Worm (Caenorhabditis elegans) whole organism, young adult: ENCODE measurements around the gene W09G10.9.
A peak's percentile ranks its signal among the peaks of the same experiment; 100 is the strongest.

ENCODE experiments used
- B0336.3 ChIP-seq: fragments of 200-800 bp; sonication (Bioruptor generic); IDR thresholded peaks from 2 replicates; pipeline ENCODE4 v1.3.6; 2022; ENCODE audit warnings: missing genetic modification characterization, missing compliant biosample characterization
- C06A6.2 ChIP-seq: fragments of 200-800 bp; sonication (Bioruptor generic); conservative IDR thresholded peaks from 2 replicates; pipeline ENCODE4 v1.3.6; 2022; ENCODE audit warnings: missing genetic modification characterization, missing compliant biosample characterization
- D2030.7 ChIP-seq: fragments of 200-800 bp; sonication (Bioruptor generic); IDR thresholded peaks from 2 replicates; pipeline ENCODE4 v1.3.6; 2022; ENCODE audit warnings: missing genetic modification reagents, missing genetic modification characterization, missing compliant biosample characterization
- F33H1.4 ChIP-seq: fragments of 200-800 bp; sonication (Bioruptor generic); IDR thresholded peaks from 2 replicates; pipeline ENCODE4 v1.3.6; 2022; ENCODE audit warnings: missing genetic modification reagents, missing genetic modification characterization, missing compliant biosample characterization
- F39B2.1 ChIP-seq: fragments of 200-800 bp; sonication (Bioruptor generic); IDR thresholded peaks from 2 replicates; pipeline ENCODE4 v1.3.6; 2022; ENCODE audit warnings: missing genetic modification reagents, missing genetic modification characterization, missing compliant biosample characterization
- F57C9.4 ChIP-seq: sonication (generic microtip); optimal IDR thresholded peaks from 2 replicates; lab custom pipeline; 2017; ENCODE audit warnings: mild to moderate bottlenecking, missing genetic modification characterization, missing compliant biosample characterization
- ama-1 ChIP-seq, 3 experiments: fragments of 150-350 bp in 1 of 3; sonication (generic microtip) in 2 of 3; optimal IDR thresholded peaks; 2 replicates each; lab custom pipeline; 2014 to 2018; ENCODE audit warnings: missing biosample characterization in 2 of 3, missing genetic modification characterization in 2 of 3, missing genetic modification reagents in 2 of 3
- bed-1 ChIP-seq: fragments of 200-800 bp; sonication (Bioruptor generic); IDR thresholded peaks from 2 replicates; pipeline ENCODE4 v1.3.6; 2022; ENCODE audit warnings: missing genetic modification reagents, missing genetic modification characterization, missing compliant biosample characterization
- cebp-1 ChIP-seq, 2 experiments: fragments of 200-800 bp in 1 of 2; sonication (Bioruptor generic) in 1 of 2; sonication (generic microtip) in 1 of 2; IDR thresholded peaks in 1 of 2; optimal IDR thresholded peaks in 1 of 2; 2 replicates each; pipeline versions ENCODE4 v1.3.6 to Lab custom; 2017 to 2022; ENCODE audit warnings: missing compliant biosample characterization in 2 of 2, missing genetic modification characterization in 2 of 2, mild to moderate bottlenecking in 1 of 2, missing genetic modification reagents in 1 of 2, moderate library complexity in 1 of 2
- ceh-27 ChIP-seq: fragments of 200-800 bp; sonication (Bioruptor generic); optimal IDR thresholded peaks from 2 replicates; lab custom pipeline; 2018; ENCODE audit warnings: mild to moderate bottlenecking, missing genetic modification characterization, moderate library complexity, missing compliant biosample characterization
- ceh-58 ChIP-seq: fragments of 200-800 bp; sonication (Bioruptor generic); IDR thresholded peaks from 2 replicates; pipeline ENCODE4 v1.3.6; 2022; ENCODE audit warnings: missing genetic modification characterization, missing compliant biosample characterization
- ceh-91 ChIP-seq: fragments of 200-800 bp; sonication (Bioruptor generic); IDR thresholded peaks from 2 replicates; pipeline ENCODE4 v1.3.6; 2022; ENCODE audit warnings: missing genetic modification reagents, missing genetic modification characterization, missing compliant biosample characterization
- egl-18 ChIP-seq: fragments of 200-800 bp; sonication (Bioruptor generic); IDR thresholded peaks from 2 replicates; pipeline ENCODE4 v1.3.6; 2022; ENCODE audit warnings: missing genetic modification reagents, missing genetic modification characterization, missing compliant biosample characterization
- hlh-12 ChIP-seq: sonication (generic microtip); optimal IDR thresholded peaks from 2 replicates; lab custom pipeline; 2016; ENCODE audit warnings: missing genetic modification characterization, missing compliant biosample characterization
- hlh-26 ChIP-seq: fragments of 200-800 bp; sonication (Bioruptor generic); conservative IDR thresholded peaks from 2 replicates; pipeline ENCODE4 v1.3.6; 2022; ENCODE audit warnings: missing genetic modification reagents, missing genetic modification characterization, missing compliant biosample characterization
- hmg-1.2 ChIP-seq: fragments of 200-800 bp; sonication (Bioruptor generic); IDR thresholded peaks from 2 replicates; pipeline ENCODE4 v1.3.6; 2022; ENCODE audit warnings: missing genetic modification reagents, missing genetic modification characterization, missing compliant biosample characterization
- hmg-20 ChIP-seq: fragments of 200-800 bp; sonication (Bioruptor generic); IDR thresholded peaks from 2 replicates; pipeline ENCODE4 v1.3.6; 2022; ENCODE audit warnings: missing genetic modification reagents, missing genetic modification characterization, missing compliant biosample characterization
- lin-26 ChIP-seq: fragments of 200-800 bp; sonication (Bioruptor generic); IDR thresholded peaks from 2 replicates; pipeline ENCODE4 v1.3.6; 2022; ENCODE audit warnings: missing genetic modification reagents, missing genetic modification characterization, missing compliant biosample characterization
- lin-35 ChIP-seq, 3 experiments: fragments of 150-350 bp in 2 of 3; sonication (generic microtip) in 1 of 3; optimal IDR thresholded peaks; 2 replicates each; lab custom pipeline; 2014 to 2018; ENCODE audit warnings: missing biosample characterization in 3 of 3, missing genetic modification characterization in 3 of 3, missing genetic modification reagents in 3 of 3
- lin-40 ChIP-seq: sonication (generic microtip); optimal IDR thresholded peaks from 2 replicates; lab custom pipeline; 2016; ENCODE audit warnings: missing genetic modification characterization, mild to moderate bottlenecking, missing compliant biosample characterization, missing genotype, missing genetic modification reagents
- lin-54 ChIP-seq: fragments of 200-800 bp; sonication (Bioruptor generic); optimal IDR thresholded peaks from 2 replicates; lab custom pipeline; 2018; ENCODE audit warnings: mild to moderate bottlenecking, missing genetic modification characterization, missing compliant biosample characterization
- lsl-1 ChIP-seq: fragments of 200-800 bp; sonication (Bioruptor generic); optimal IDR thresholded peaks from 2 replicates; lab custom pipeline; 2018; ENCODE audit warnings: mild to moderate bottlenecking, missing genetic modification characterization, moderate library complexity, missing compliant biosample characterization
- madf-6 ChIP-seq: fragments of 200-800 bp; sonication (Bioruptor generic); IDR thresholded peaks from 2 replicates; pipeline ENCODE4 v1.3.6; 2022; ENCODE audit warnings: missing genetic modification reagents, missing genetic modification characterization, missing compliant biosample characterization
- mcd-1 ChIP-seq: fragments of 200-800 bp; sonication (Bioruptor generic); IDR thresholded peaks from 2 replicates; pipeline ENCODE4 v1.3.6; 2022; ENCODE audit warnings: missing genetic modification reagents, missing genetic modification characterization, missing compliant biosample characterization
- nfyb-1 ChIP-seq: fragments of 200-800 bp; sonication (Bioruptor generic); IDR thresholded peaks from 2 replicates; pipeline ENCODE4 v1.3.6; 2022; ENCODE audit warnings: missing genetic modification reagents, missing genetic modification characterization, missing compliant biosample characterization
- somi-1 ChIP-seq: fragments of 200-800 bp; sonication (Bioruptor generic); optimal IDR thresholded peaks from 2 replicates; lab custom pipeline; 2018; ENCODE audit warnings: mild to moderate bottlenecking, missing genetic modification characterization, missing compliant biosample characterization
- tbx-9 ChIP-seq: sonication (generic microtip); optimal IDR thresholded peaks from 2 replicates; lab custom pipeline; 2016; ENCODE audit warnings: borderline replicate concordance, missing genetic modification characterization, inconsistent platforms, missing compliant biosample characterization
- unc-130 ChIP-seq: sonication (generic microtip); optimal IDR thresholded peaks from 2 replicates; lab custom pipeline; 2016; ENCODE audit warnings: missing genetic modification reagents, missing genetic modification characterization, missing compliant biosample characterization
- xnd-1 ChIP-seq: sonication (generic microtip); optimal IDR thresholded peaks from 2 replicates; lab custom pipeline; 2016; ENCODE audit warnings: missing genotype, missing genetic modification reagents, missing genetic modification characterization, missing compliant biosample characterization
- zfh-2 ChIP-seq: fragments of 200-800 bp; sonication (Bioruptor generic); conservative IDR thresholded peaks from 2 replicates; pipeline ENCODE4 v1.3.6; 2022; ENCODE audit warnings: missing genetic modification reagents, missing genetic modification characterization, missing compliant biosample characterization
- ztf-26 ChIP-seq: sonication (generic microtip); optimal IDR thresholded peaks from 2 replicates; lab custom pipeline; 2017; ENCODE audit warnings: missing genetic modification characterization, missing compliant biosample characterization
- ztf-3 ChIP-seq: fragments of 200-800 bp; sonication (Bioruptor generic); optimal IDR thresholded peaks from 2 replicates; lab custom pipeline; 2018; ENCODE audit warnings: mild to moderate bottlenecking, missing genetic modification characterization, missing compliant biosample characterization

W09G10.9 gene

DNA sequence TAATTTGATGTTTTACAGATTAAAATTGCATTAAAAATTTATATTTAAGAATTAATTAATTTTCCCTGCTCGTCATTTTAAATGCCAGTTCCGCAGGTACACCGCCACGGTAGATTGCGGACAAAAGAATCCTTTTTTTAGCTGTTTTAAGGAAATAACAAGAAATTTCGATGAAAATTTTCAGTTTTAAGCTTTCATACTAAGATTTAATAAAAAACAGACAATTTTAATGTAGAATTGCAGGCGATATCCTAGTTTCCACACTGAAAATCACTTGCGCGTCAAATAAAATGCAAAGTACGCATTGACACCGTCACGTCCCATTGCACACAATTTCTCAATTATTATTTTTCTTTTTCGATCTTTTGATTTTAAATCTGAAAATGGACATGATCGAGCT, 31.9 kb downstream of the W09G10.9 start, which contains the start of gene dnc-3 (continued):
- TF ChIP-seq ztf-26 (tag; lab: Kevin White, UChicago) (peak; percentile 37), F33H1.4 (GFP tag; lab: Robert Waterston, UW) (peak; percentile 50; the same call in 1 of the 2 replicates), lin-35 (GFP tag; optimal IDR thresholded peaks at IDR 0.05; lab: Kevin White, UChicago) (peak in 1 of 3 experiments; percentile 31), ceh-58 (GFP tag; lab: Robert Waterston, UW) (no peak), ceh-91 (GFP tag; lab: Robert Waterston, UW) (peak; percentile 62; the same call in 1 of the 2 replicates)

DNA sequence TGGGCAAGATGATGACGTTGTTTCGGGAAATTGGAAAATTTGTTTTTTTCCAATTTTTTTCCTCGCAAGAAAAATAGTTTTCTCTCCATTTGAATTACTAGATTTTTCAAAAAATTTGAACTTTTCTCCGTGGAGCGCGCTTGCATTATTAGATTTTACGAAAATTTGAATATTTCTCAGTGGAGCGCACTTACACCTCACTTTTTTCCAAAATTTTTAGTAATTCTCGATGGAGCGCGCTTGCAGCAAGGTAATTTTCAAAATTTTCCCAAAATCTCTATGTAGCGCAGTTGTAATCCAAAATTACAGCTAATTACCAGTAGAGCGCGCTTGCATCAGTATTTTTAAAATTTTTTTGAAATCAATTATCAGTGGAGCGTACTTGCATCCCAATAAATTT, 33.1 kb downstream of the W09G10.9 start:
- TF ChIP-seq hmg-20 (GFP tag; lab: Robert Waterston, UW) (no peak), mcd-1 (peak; percentile 75), madf-6 (GFP tag; lab: Robert Waterston, UW) (peak; percentile 49), xnd-1 (peak; percentile 55), hlh-12 (tag; lab: Kevin White, UChicago) (no peak), ama-1 (optimal IDR thresholded peaks at IDR 0.05; lab: Kevin White, UChicago) (no peak), ama-1 (GFP tag; optimal IDR thresholded peaks at IDR 0.05; lab: Kevin White, UChicago) (no peak), lsl-1 (GFP tag; lab: Kevin White, UChicago) (peak; percentile 11), lin-54 (GFP tag; lab: Kevin White, UChicago) (peak; percentile 56), D2030.7 (GFP tag; lab: Robert Waterston, UW) (0 out of 2 replicates have a peak, but pooled peaks have one; percentile 11), F39B2.1 (GFP tag; lab: Robert Waterston, UW) (no peak), F33H1.4 (GFP tag; lab: Robert Waterston, UW) (0 out of 2 replicates have a peak, but pooled peaks have one; percentile 14)
- TF ChIP-seq, all 124 proteins: peak for 7

ce11 chrII:3555281-3555680, 33.7 kb downstream of the W09G10.9 start:
- TF ChIP-seq unc-130 (GFP tag; lab: Kevin White, UChicago) (no peak), hmg-1.2 (peak; percentile 23; the same call in 1 of the 2 replicates), lin-26 (GFP tag; lab: Robert Waterston, UW) (no peak), mcd-1 (peak; percentile 49), lin-40 (tag; lab: Kevin White, UChicago) (peak; percentile 12), nfyb-1 (GFP tag; lab: Robert Waterston, UW) (no peak)

ce11 chrII:3556584-3556983, 35.0 kb downstream of the W09G10.9 start:
- TF ChIP-seq B0336.3 (GFP tag; lab: Robert Waterston, UW) (no peak), C06A6.2 (GFP tag; lab: Robert Waterston, UW) (no peak), lin-40 (tag; lab: Kevin White, UChicago) (no peak), bed-1 (GFP tag; lab: Robert Waterston, UW) (no peak), cebp-1 (GFP tag; IDR thresholded peaks at IDR 0.05; lab: Robert Waterston, UW) (no peak), cebp-1 (tag; optimal IDR thresholded peaks at IDR 0.05; lab: Kevin White, UChicago) (no peak), hlh-26 (GFP tag; lab: Robert Waterston, UW) (no peak), lin-54 (GFP tag; lab: Kevin White, UChicago) (no peak), ztf-3 (GFP tag; lab: Kevin White, UChicago) (no peak), tbx-9 (tag; lab: Kevin White, UChicago) (no peak), F57C9.4 (tag; lab: Kevin White, UChicago) (no peak), somi-1 (GFP tag; lab: Kevin White, UChicago) (no peak), ama-1 (optimal IDR thresholded peaks at IDR 0.05; lab: Kevin White, UChicago) (no peak), ama-1 (GFP tag; optimal IDR thresholded peaks at IDR 0.05; lab: Kevin White, UChicago) (no peak), zfh-2 (GFP tag; lab: Robert Waterston, UW) (no peak), egl-18 (GFP tag; lab: Robert Waterston, UW) (no peak), ceh-27 (no peak)
